Worm (Caenorhabditis elegans) whole organism, L2 larva: ENCODE results near the gene C54D10.5.

Experiments used
- C34F6.9 ChIP-seq: fragments of 150-350 bp; optimal IDR thresholded peaks from 2 replicates; lab custom pipeline; 2014; ENCODE audit warnings: missing biosample characterization, missing genetic modification characterization
- lin-13 ChIP-seq: fragments of 150-350 bp; optimal IDR thresholded peaks from 2 replicates; lab custom pipeline; 2014; ENCODE audit warnings: missing biosample characterization, missing genetic modification reagents, missing genetic modification characterization

DNA sequence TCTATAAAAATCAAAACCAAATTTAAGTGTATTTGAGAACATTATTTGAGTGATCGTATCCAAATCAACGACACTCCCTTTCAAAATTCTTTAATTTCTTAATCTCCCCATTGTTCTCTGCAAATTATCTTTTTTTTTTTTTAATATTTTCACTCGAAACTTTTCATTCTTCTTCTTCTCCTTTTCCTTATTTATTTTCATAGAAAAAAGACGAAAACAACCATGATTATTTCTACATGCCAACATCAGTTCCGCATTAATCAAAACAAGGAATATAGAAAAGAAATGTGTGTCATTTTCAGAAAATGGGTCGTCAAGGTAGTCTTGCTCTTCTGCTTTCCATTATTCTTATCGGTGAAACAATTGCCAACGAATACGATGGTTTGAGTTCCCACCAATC is 31.6 kb upstream of the C54D10.5 start, which contains the start of gene K01D12.5:
- TF ChIP-seq C34F6.9 = no peak
- no peak for TF ChIP-seq lin-13
